Fruit fly (Drosophila melanogaster) whole organism, embryonic: ENCODE measurements around the gene Lcp65Ag1.

Experiments
- Abd-B ChIP-seq: fragments of 200-800 bp; sonication (Bioruptor generic); optimal IDR thresholded peaks from 2 replicates; lab custom pipeline; 2018; ENCODE audit warnings: missing biosample characterization, mild to moderate bottlenecking, missing genetic modification characterization, moderate library complexity
- Aef1 ChIP-seq: fragments of 200-800 bp; sonication (Bioruptor generic); IDR thresholded peaks from 3 replicates; pipeline ENCODE4 v1.3.6; 2022; ENCODE audit warnings: missing biosample characterization, missing genetic modification characterization
- CG10274 ChIP-seq: fragments of 200-800 bp; sonication (Bioruptor generic); optimal IDR thresholded peaks from 3 replicates; lab custom pipeline; 2017; ENCODE audit warnings: missing biosample characterization, mild to moderate bottlenecking, missing genetic modification characterization
- CG10979 ChIP-seq: fragments of 200-800 bp; sonication (Bioruptor generic); optimal IDR thresholded peaks from 2 replicates; lab custom pipeline; 2018; ENCODE audit warnings: missing biosample characterization, mild to moderate bottlenecking, missing genetic modification characterization, moderate library complexity
- CG12155 ChIP-seq: fragments of 200-800 bp; sonication (Bioruptor generic); optimal IDR thresholded peaks from 3 replicates; lab custom pipeline; 2016; ENCODE audit warnings: missing biosample characterization, missing genetic modification characterization
- CG13296 ChIP-seq: fragments of 200-800 bp; sonication (Bioruptor generic); optimal IDR thresholded peaks from 3 replicates; lab custom pipeline; 2018; ENCODE audit warnings: missing biosample characterization, mild to moderate bottlenecking, missing genetic modification characterization
- CG14441 ChIP-seq: fragments of 200-800 bp; sonication (Bioruptor generic); IDR thresholded peaks from 2 replicates; pipeline ENCODE4 v1.3.6; 2022; ENCODE audit warnings: missing biosample characterization, missing genetic modification characterization
- CG15073 ChIP-seq: fragments of 200-800 bp; sonication (Bioruptor generic); optimal IDR thresholded peaks from 2 replicates; lab custom pipeline; 2016; ENCODE audit warnings: missing biosample characterization, missing genetic modification characterization
- CG2199 ChIP-seq: fragments of 200-800 bp; sonication (Bioruptor generic); IDR thresholded peaks from 3 replicates; pipeline ENCODE4 v1.3.6; 2022; ENCODE audit warnings: missing biosample characterization, missing genetic modification characterization
- CG31441 ChIP-seq: fragments of 200-800 bp; sonication (Bioruptor generic); IDR thresholded peaks from 2 replicates; pipeline ENCODE4 v1.3.6; 2022; ENCODE audit warnings: missing biosample characterization, missing genetic modification characterization
- CG4404 ChIP-seq: fragments of 200-800 bp; sonication (Bioruptor generic); IDR thresholded peaks from 2 replicates; pipeline ENCODE4 v1.3.6; 2022; ENCODE audit warnings: missing biosample characterization, missing genetic modification characterization
- CG4730 ChIP-seq: fragments of 200-800 bp; sonication (Bioruptor generic); IDR thresholded peaks from 2 replicates; pipeline ENCODE4 v1.3.6; 2022; ENCODE audit warnings: missing biosample characterization, missing genetic modification characterization
- CG9876 ChIP-seq: fragments of 200-800 bp; sonication (Bioruptor generic); optimal IDR thresholded peaks from 2 replicates; lab custom pipeline; 2016; ENCODE audit warnings: missing biosample characterization, missing genetic modification characterization
- Eip74EF ChIP-seq, 2 experiments: fragments of 200-800 bp in 1 of 2; fragments of >200 bp in 1 of 2; sonication (Bioruptor generic) in 1 of 2; optimal IDR thresholded peaks; 2 replicates each; lab custom pipeline; 2017 to 2019; ENCODE audit warnings: missing biosample characterization in 2 of 2, missing genetic modification characterization in 2 of 2, mild to moderate bottlenecking in 1 of 2, moderate library complexity in 1 of 2
- H15 ChIP-seq: fragments of 200-800 bp; sonication (Bioruptor generic); IDR thresholded peaks from 3 replicates; pipeline ENCODE4 v1.3.6; 2022; ENCODE audit warnings: missing biosample characterization, missing genetic modification characterization
- H2.0 ChIP-seq: fragments of 200-800 bp; sonication (Bioruptor generic); IDR thresholded peaks from 2 replicates; pipeline ENCODE4 v1.3.6; 2022; ENCODE audit warnings: missing biosample characterization, missing genetic modification characterization
- Hey ChIP-seq: fragments of 200-800 bp; sonication (Bioruptor generic); optimal IDR thresholded peaks from 3 replicates; lab custom pipeline; 2018; ENCODE audit warnings: missing biosample characterization, mild to moderate bottlenecking, missing genetic modification characterization
- Hr78 ChIP-seq, 2 experiments: fragments of 200-800 bp in 1 of 2; fragments of >200 bp in 1 of 2; sonication (Bioruptor generic) in 1 of 2; optimal IDR thresholded peaks; 2 replicates each; lab custom pipeline; 2017 to 2019; ENCODE audit warnings: missing biosample characterization in 2 of 2, missing genetic modification characterization in 2 of 2, mild to moderate bottlenecking in 1 of 2, moderate library complexity in 1 of 2
- Hsf ChIP-seq: fragments of 200-800 bp; sonication (Bioruptor generic); optimal IDR thresholded peaks from 3 replicates; lab custom pipeline; 2016; ENCODE audit warnings: missing biosample characterization, missing genetic modification characterization
- Nf-YB ChIP-seq: fragments of 200-800 bp; sonication (Bioruptor generic); optimal IDR thresholded peaks from 3 replicates; lab custom pipeline; 2019; ENCODE audit warnings: missing biosample characterization, mild to moderate bottlenecking, missing genetic modification characterization, moderate library complexity
- Nf-YC ChIP-seq: fragments of 200-800 bp; optimal IDR thresholded peaks from 3 replicates; lab custom pipeline; 2019; ENCODE audit warnings: missing biosample characterization, mild to moderate bottlenecking, missing genetic modification characterization, moderate library complexity
- Oaz ChIP-seq: fragments of 200-800 bp; sonication (Bioruptor generic); IDR thresholded peaks from 2 replicates; pipeline ENCODE4 v1.3.6; 2022; ENCODE audit warnings: missing biosample characterization, missing genetic modification characterization
- Opbp ChIP-seq: fragments of 200-800 bp; sonication (Bioruptor generic); IDR thresholded peaks from 3 replicates; pipeline ENCODE4 v1.3.6; 2022; ENCODE audit warnings: missing biosample characterization, missing genetic modification characterization; ENCODE audit not compliant: partially characterized antibody
- Sox100B ChIP-seq: fragments of 200-800 bp; sonication (Bioruptor generic); optimal IDR thresholded peaks from 3 replicates; lab custom pipeline; 2018; ENCODE audit warnings: missing biosample characterization, mild to moderate bottlenecking, missing genetic modification characterization
- Vsx1 ChIP-seq: fragments of 200-800 bp; sonication (Bioruptor generic); optimal IDR thresholded peaks from 2 replicates; lab custom pipeline; 2017; ENCODE audit warnings: missing biosample characterization, mild to moderate bottlenecking, missing genetic modification characterization, missing genetic modification reagents
- amos ChIP-seq: fragments of 200-800 bp; sonication (Bioruptor generic); IDR thresholded peaks from 2 replicates; pipeline ENCODE4 v1.3.6; 2022; ENCODE audit warnings: missing biosample characterization, missing genetic modification characterization; ENCODE audit not compliant: partially characterized antibody
- cato ChIP-seq: fragments of 200-800 bp; sonication (Bioruptor generic); optimal IDR thresholded peaks from 2 replicates; lab custom pipeline; 2016; ENCODE audit warnings: missing biosample characterization, missing genetic modification characterization, borderline replicate concordance
- crol ChIP-seq: fragments of 200-800 bp; sonication (Bioruptor generic); IDR thresholded peaks from 2 replicates; pipeline ENCODE4 v1.3.6; 2022; ENCODE audit warnings: missing biosample characterization, missing genetic modification characterization
- cwo ChIP-seq: fragments of 200-800 bp; sonication (Bioruptor generic); optimal IDR thresholded peaks from 3 replicates; lab custom pipeline; 2017; ENCODE audit warnings: missing biosample characterization, missing genetic modification characterization, mild to moderate bottlenecking, moderate library complexity, missing genetic modification reagents
- dmrt99B ChIP-seq: fragments of 200-800 bp; sonication (Bioruptor generic); optimal IDR thresholded peaks from 2 replicates; lab custom pipeline; 2018; ENCODE audit warnings: missing biosample characterization, mild to moderate bottlenecking, missing genetic modification characterization, moderate library complexity
- dpn ChIP-seq, 2 experiments: fragments of 200-800 bp; sonication (Bioruptor generic); optimal IDR thresholded peaks; 3 replicates each; lab custom pipeline; 2016; ENCODE audit warnings: missing biosample characterization in 2 of 2, missing genetic modification characterization in 2 of 2
- ind ChIP-seq: fragments of 200-800 bp; sonication (Bioruptor generic); optimal IDR thresholded peaks from 3 replicates; lab custom pipeline; 2016; ENCODE audit warnings: missing biosample characterization, missing genetic modification characterization
- klu ChIP-seq: fragments of 200-800 bp; sonication (Bioruptor generic); IDR thresholded peaks from 2 replicates; pipeline ENCODE4 v1.3.6; 2022; ENCODE audit warnings: missing biosample characterization, missing genetic modification characterization
- knrl ChIP-seq: fragments of 200-800 bp; sonication (Bioruptor generic); IDR thresholded peaks from 3 replicates; pipeline ENCODE4 v1.3.6; 2022; ENCODE audit warnings: missing biosample characterization, missing genetic modification characterization; ENCODE audit not compliant: partially characterized antibody
- lmd ChIP-seq: fragments of 200-800 bp; sonication (Bioruptor generic); IDR thresholded peaks from 2 replicates; pipeline ENCODE4 v1.3.6; 2022; ENCODE audit warnings: missing biosample characterization, missing genetic modification characterization
- lola ChIP-seq, 3 experiments: fragments of >200 bp in 2 of 3; fragments of 200-800 bp in 1 of 3; sonication (Bioruptor generic) in 1 of 3; optimal IDR thresholded peaks; 2 replicates each; lab custom pipeline; 2017 to 2019; ENCODE audit warnings: missing biosample characterization in 3 of 3, missing genetic modification characterization in 3 of 3, mild to moderate bottlenecking in 1 of 3, moderate library complexity in 1 of 3
- nau ChIP-seq: fragments of 200-800 bp; sonication (Bioruptor generic); optimal IDR thresholded peaks from 3 replicates; lab custom pipeline; 2017; ENCODE audit warnings: missing biosample characterization, mild to moderate bottlenecking, missing genetic modification characterization, missing genetic modification reagents
- nerfin-1 ChIP-seq: fragments of 200-800 bp; sonication (Bioruptor generic); optimal IDR thresholded peaks from 3 replicates; lab custom pipeline; 2019; ENCODE audit warnings: missing biosample characterization, mild to moderate bottlenecking, missing genetic modification characterization, moderate library complexity
- nom ChIP-seq: fragments of 200-800 bp; sonication (Bioruptor generic); optimal IDR thresholded peaks from 2 replicates; lab custom pipeline; 2017; ENCODE audit warnings: missing biosample characterization, missing genetic modification characterization, mild to moderate bottlenecking, moderate library complexity, missing genetic modification reagents
- oc ChIP-seq: fragments of 200-800 bp; sonication (Bioruptor generic); optimal IDR thresholded peaks from 2 replicates; lab custom pipeline; 2018; ENCODE audit warnings: missing biosample characterization, mild to moderate bottlenecking, missing genetic modification characterization, moderate library complexity
- otp ChIP-seq: fragments of 200-800 bp; sonication (Bioruptor generic); IDR thresholded peaks from 3 replicates; pipeline ENCODE4, ENCODE4 v1.3.6; 2022; ENCODE audit warnings: missing biosample characterization, missing genetic modification characterization
- pros ChIP-seq: fragments of 200-800 bp; sonication (Bioruptor generic); optimal IDR thresholded peaks from 3 replicates; lab custom pipeline; 2019; ENCODE audit warnings: missing biosample characterization, mild to moderate bottlenecking, missing genetic modification characterization, moderate library complexity
- pzg ChIP-seq: fragments of 200-800 bp; sonication (Bioruptor generic); optimal IDR thresholded peaks from 3 replicates; lab custom pipeline; 2018; ENCODE audit warnings: missing biosample characterization, mild to moderate bottlenecking, missing genetic modification characterization, moderate library complexity
- sd ChIP-seq: fragments of 200-800 bp; sonication (Bioruptor generic); optimal IDR thresholded peaks from 3 replicates; lab custom pipeline; 2018; ENCODE audit warnings: missing biosample characterization, mild to moderate bottlenecking, missing genetic modification characterization, moderate library complexity
- sens-2 ChIP-seq: fragments of 200-800 bp; sonication (Bioruptor generic); IDR thresholded peaks from 2 replicates; pipeline ENCODE4 v1.3.6; 2022; ENCODE audit warnings: missing biosample characterization, missing genetic modification characterization
- tll ChIP-seq, 2 experiments: fragments of 200-800 bp in 1 of 2; fragments of >200 bp in 1 of 2; sonication (Bioruptor generic) in 1 of 2; optimal IDR thresholded peaks; 2 replicates each; lab custom pipeline; 2017 to 2019; ENCODE audit warnings: missing biosample characterization in 2 of 2, missing genetic modification characterization in 2 of 2, mild to moderate bottlenecking in 1 of 2, moderate library complexity in 1 of 2

Lcp65Ag1 gene

DNA sequence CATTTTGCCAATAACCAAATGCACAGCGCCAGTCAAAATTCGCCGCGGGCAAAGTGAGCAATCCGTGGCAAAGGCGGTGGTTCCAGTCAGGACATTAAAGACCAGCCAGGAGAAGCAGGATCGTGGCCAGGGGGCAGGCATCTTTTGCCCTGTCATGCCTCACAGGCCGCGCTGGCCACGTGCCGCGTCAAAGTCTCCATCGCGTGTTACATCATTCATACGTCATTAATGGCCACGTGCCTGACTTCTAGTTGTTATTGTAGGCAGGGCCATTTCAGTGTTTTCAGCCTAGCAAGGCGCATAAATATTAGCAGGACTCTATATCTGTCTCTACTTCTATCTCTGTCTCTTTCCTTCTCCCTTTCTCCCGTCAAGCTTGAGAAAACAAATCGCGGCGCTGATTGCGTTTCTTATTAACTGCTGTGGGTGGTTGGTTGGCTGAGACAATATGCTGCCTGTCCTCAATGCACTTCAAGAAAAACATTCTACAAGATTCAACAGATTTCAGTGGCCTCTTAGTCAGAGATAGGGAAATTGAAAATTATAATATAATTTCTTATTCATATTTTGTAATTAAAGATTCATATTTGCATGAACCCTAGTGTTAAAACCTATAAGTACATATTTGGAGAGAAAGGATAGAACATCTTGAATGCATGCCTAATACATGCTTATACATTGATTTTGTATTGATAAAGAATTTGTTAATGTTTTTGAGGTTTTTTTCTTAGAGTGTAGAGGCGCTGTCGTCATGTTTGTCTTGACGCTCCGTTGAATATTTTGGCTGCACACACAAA lies 26.6 kb downstream of the Lcp65Ag1 start (continued):
- TF ChIP-seq dmrt99B (tag; lab: Kevin White, UChicago) (peak; percentile 28), sens-2 (0 out of 2 replicates have a peak, but pooled peaks have one; percentile 12), Sox100B (GFP tag; lab: Kevin White, UChicago) (peak; percentile 44), Aef1 (no peak), cato (GFP tag; lab: Kevin White, UChicago) (no peak)
- TF ChIP-seq, all 482 proteins: peak for 37

DNA sequence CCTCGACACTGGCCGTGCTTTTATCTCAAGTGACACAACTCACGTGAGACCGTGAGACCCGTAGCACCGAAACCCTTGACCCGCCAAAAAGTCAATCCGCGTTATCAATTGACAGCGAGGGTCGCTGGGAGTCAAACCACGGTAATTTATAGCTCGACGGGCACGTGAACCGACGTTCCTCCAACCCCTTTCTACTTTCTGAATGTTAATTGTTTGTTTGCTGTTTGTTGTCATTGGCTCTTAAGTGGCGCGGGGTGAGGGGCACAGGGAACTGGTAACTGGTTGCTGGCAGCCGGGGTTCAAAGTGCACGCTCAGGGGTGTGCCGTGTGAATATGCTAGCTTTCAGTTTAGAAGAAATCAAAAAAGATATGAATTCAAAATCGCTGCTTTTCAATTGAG lies 28.4 kb downstream of the Lcp65Ag1 start:
- TF ChIP-seq Hey (tag; lab: Kevin White, UChicago) (peak; percentile 79), Hsf (GFP tag; lab: Kevin White, UChicago) (no peak), CG4404 (GFP tag; lab: Robert Waterston, UW) (no peak), Opbp (GFP tag; lab: Robert Waterston, UW) (no peak), lola (GFP tag; optimal IDR thresholded peaks at IDR 0.05; lab: Kevin White, UChicago) (no peak), CG4730 (GFP tag; lab: Robert Waterston, UW) (no peak), Eip74EF (GFP tag; optimal IDR thresholded peaks at IDR 0.05; lab: Kevin White, UChicago) (no peak), CG10274 (no peak), CG31441 (GFP tag; lab: Robert Waterston, UW) (no peak), ind (GFP tag; lab: Kevin White, UChicago) (no peak), nau (GFP tag; lab: Kevin White, UChicago) (no peak), Nf-YC (tag; lab: Kevin White, UChicago) (peak; percentile 23), crol (GFP tag; lab: Robert Waterston, UW) (peak; percentile 63), Oaz (GFP tag; lab: Robert Waterston, UW) (no peak), CG14441 (no peak), sd (no peak), CG12155 (GFP tag; lab: Kevin White, UChicago) (no peak), Abd-B (GFP tag; lab: Kevin White, UChicago) (no peak), dmrt99B (tag; lab: Kevin White, UChicago) (no peak), Hr78 (GFP tag; optimal IDR thresholded peaks at IDR 0.05; lab: Kevin White, UChicago) (peak in 1 of 2 experiments; percentile 72), pzg (GFP tag; lab: Kevin White, UChicago) (no peak), Nf-YB (GFP tag; lab: Kevin White, UChicago) (peak; percentile 56), oc (peak; percentile 70), pros (GFP tag; lab: Kevin White, UChicago) (peak; percentile 49), nom (no peak), CG15073 (GFP tag; lab: Kevin White, UChicago) (no peak), H15 (GFP tag; lab: Robert Waterston, UW) (no peak), CG13296 (GFP tag; lab: Kevin White, UChicago) (no peak), knrl (GFP tag; lab: Robert Waterston, UW) (no peak), lmd (GFP tag; lab: Robert Waterston, UW) (no peak), otp (peak; percentile 34; the same call in 1 of the 3 replicates), klu (GFP tag; lab: Robert Waterston, UW) (no peak), H2.0 (no peak), amos (GFP tag; lab: Robert Waterston, UW) (no peak), dpn (GFP tag; optimal IDR thresholded peaks at IDR 0.05; lab: Kevin White, UChicago) (no peak), CG10979 (tag; lab: Kevin White, UChicago) (no peak), cwo (GFP tag; lab: Kevin White, UChicago) (peak; percentile 33), Vsx1 (GFP tag; lab: Kevin White, UChicago) (peak; percentile 20), CG2199 (no peak), tll (GFP tag; optimal IDR thresholded peaks at IDR 0.05; lab: Kevin White, UChicago) (peak in 1 of 2 experiments; percentile 56), nerfin-1 (peak; percentile 13), CG9876 (GFP tag; lab: Kevin White, UChicago) (no peak)
